Worm (Caenorhabditis elegans): ENCODE results near the gene mnr-1.

ce11 chrV:20660025-20660424, 5.6 kb downstream of the mnr-1 start, which contains the start of gene W01F3.2:
- TF ChIP-seq nhr-11 (tag; optimal IDR thresholded peaks at IDR 0.05) = no peak
- no peak for TF ChIP-seq ZK546.5 (tag; optimal IDR thresholded peaks at IDR 0.05)
- TF ChIP-seq pqm-1 (tag; optimal IDR thresholded peaks at IDR 0.05) = no peak
- no peak for TF ChIP-seq nhr-28 (tag; optimal IDR thresholded peaks at IDR 0.05)
- TF ChIP-seq ztf-11 (tag; optimal IDR thresholded peaks at IDR 0.05) = no peak
